Worm (Caenorhabditis elegans) whole organism, L4 larva: Measurements from ENCODE around the gene R12C12.7.

Experiments
- aha-1 ChIP-seq: fragments of 150-350 bp; peaks from one replicate; lab custom pipeline; 2014; ENCODE audit warnings: missing biosample characterization, missing genetic modification characterization
- ama-1 ChIP-seq: fragments of 150-350 bp; optimal IDR thresholded peaks from 2 replicates; lab custom pipeline; 2014; ENCODE audit warnings: inconsistent platforms, mixed read lengths
- daf-12 ChIP-seq: fragments of 150-350 bp; optimal IDR thresholded peaks from 2 replicates; lab custom pipeline; 2014; ENCODE audit warnings: missing biosample characterization, missing genetic modification reagents, missing genetic modification characterization
- dpl-1 ChIP-seq: fragments of 150-350 bp; optimal IDR thresholded peaks from 2 replicates; lab custom pipeline; 2014; ENCODE audit warnings: missing biosample characterization, missing genetic modification reagents, missing genetic modification characterization
- fos-1 ChIP-seq: fragments of 150-350 bp; optimal IDR thresholded peaks from 2 replicates; lab custom pipeline; 2014; ENCODE audit warnings: missing biosample characterization, missing genetic modification characterization
- lin-13 ChIP-seq: fragments of 150-350 bp; optimal IDR thresholded peaks from 2 replicates; lab custom pipeline; 2014; ENCODE audit warnings: missing biosample characterization, missing genetic modification reagents, missing genetic modification characterization
- lin-39 ChIP-seq: fragments of 150-350 bp; optimal IDR thresholded peaks from 2 replicates; lab custom pipeline; 2014; ENCODE audit warnings: missing biosample characterization, missing genetic modification reagents, missing genetic modification characterization
- lir-3 ChIP-seq: sonication (generic microtip); optimal IDR thresholded peaks from 2 replicates; lab custom pipeline; 2016; ENCODE audit warnings: mild to moderate bottlenecking, missing genetic modification characterization, missing compliant biosample characterization
- nhr-237 ChIP-seq: sonication (generic microtip); optimal IDR thresholded peaks from 2 replicates; lab custom pipeline; 2017; ENCODE audit warnings: missing biosample characterization, missing genetic modification characterization
- nhr-77 ChIP-seq: fragments of 150-350 bp; optimal IDR thresholded peaks from 2 replicates; lab custom pipeline; 2014; ENCODE audit warnings: missing biosample characterization, missing genetic modification characterization
- unc-62 ChIP-seq, 3 experiments: fragments of 150-350 bp in 1 of 3; sonication (generic microtip); optimal IDR thresholded peaks in 2 of 3; peaks in 1 of 3; 1 replicate in 1 of 3; 2 replicates in 2 of 3; lab custom pipeline; 2014 to 2017; ENCODE audit warnings: missing biosample characterization in 3 of 3, missing genetic modification characterization in 3 of 3, missing genetic modification reagents in 3 of 3, missing genotype in 1 of 3
- zfp-3 ChIP-seq: fragments of 200-800 bp; sonication (Bioruptor generic); conservative IDR thresholded peaks from 2 replicates; pipeline ENCODE4 v1.3.6; 2022; ENCODE audit warnings: missing genetic modification reagents, missing genetic modification characterization, missing compliant biosample characterization

ce11 chrII:6020353-6020752, 35.4 kb downstream of the R12C12.7 start, which contains the start of gene ZK84.1:
- TF ChIP-seq lin-39 (tag; lab: Kevin White, UChicago) (no peak), ama-1 (lab: Kevin White, UChicago) (no peak), unc-62 (GFP tag; optimal IDR thresholded peaks at IDR 0.05 in 1 of 2; lab: Kevin White, UChicago) (no peak), unc-62 (tag; optimal IDR thresholded peaks at IDR 0.05; lab: Kevin White, UChicago) (no peak), fos-1 (no peak), lin-13 (no peak), dpl-1 (GFP tag; lab: Kevin White, UChicago) (no peak), nhr-237 (tag; lab: Kevin White, UChicago) (no peak), zfp-3 (no peak), aha-1 (tag; lab: Kevin White, UChicago) (no peak), lir-3 (tag; lab: Kevin White, UChicago) (no peak), nhr-77 (no peak), daf-12 (no peak)
